Worm (Caenorhabditis elegans) whole organism, young adult: Measurements from ENCODE around the gene E02H4.2.

Experiments used
- B0035.1 ChIP-seq: sonication (generic microtip); optimal IDR thresholded peaks from 2 replicates; lab custom pipeline; 2016; ENCODE audit warnings: missing genetic modification characterization, mild to moderate bottlenecking, missing compliant biosample characterization, missing genotype, missing genetic modification reagents
- F22D6.2 ChIP-seq: sonication (generic microtip); optimal IDR thresholded peaks from 2 replicates; lab custom pipeline; 2016; ENCODE audit warnings: mild to moderate bottlenecking, missing genetic modification characterization, missing compliant biosample characterization
- F33H1.4 ChIP-seq: fragments of 200-800 bp; sonication (Bioruptor generic); IDR thresholded peaks from 2 replicates; pipeline ENCODE4 v1.3.6; 2022; ENCODE audit warnings: missing genetic modification reagents, missing genetic modification characterization, missing compliant biosample characterization
- F39B2.1 ChIP-seq: fragments of 200-800 bp; sonication (Bioruptor generic); IDR thresholded peaks from 2 replicates; pipeline ENCODE4 v1.3.6; 2022; ENCODE audit warnings: missing genetic modification reagents, missing genetic modification characterization, missing compliant biosample characterization
- F52B5.7 ChIP-seq: sonication (generic microtip); optimal IDR thresholded peaks from 2 replicates; lab custom pipeline; 2016; ENCODE audit warnings: mild to moderate bottlenecking, missing genetic modification characterization, missing compliant biosample characterization
- F57A8.1 ChIP-seq: fragments of 200-800 bp; sonication (Bioruptor generic); optimal IDR thresholded peaks from 2 replicates; lab custom pipeline; 2018; ENCODE audit warnings: mild to moderate bottlenecking, missing genetic modification characterization, moderate library complexity, missing compliant biosample characterization
- F57C9.4 ChIP-seq: sonication (generic microtip); optimal IDR thresholded peaks from 2 replicates; lab custom pipeline; 2017; ENCODE audit warnings: mild to moderate bottlenecking, missing genetic modification characterization, missing compliant biosample characterization
- T26A5.8 ChIP-seq: sonication (generic microtip); optimal IDR thresholded peaks from 2 replicates; lab custom pipeline; 2016; ENCODE audit warnings: missing genetic modification characterization, missing compliant biosample characterization
- Y53G8AR.9 ChIP-seq: fragments of 200-800 bp; sonication (Bioruptor generic); conservative IDR thresholded peaks from 2 replicates; pipeline ENCODE4 v1.3.6; 2022; ENCODE audit warnings: missing genetic modification reagents, missing genetic modification characterization, missing compliant biosample characterization
- ZK185.1 ChIP-seq: sonication (generic microtip); optimal IDR thresholded peaks from 2 replicates; lab custom pipeline; 2016; ENCODE audit warnings: mild to moderate bottlenecking, missing genetic modification characterization, missing compliant biosample characterization; ENCODE audit not compliant: poor library complexity, severe bottlenecking
- akir-1 ChIP-seq: fragments of 200-800 bp; sonication (Bioruptor generic); optimal IDR thresholded peaks from 2 replicates; lab custom pipeline; 2018; ENCODE audit warnings: mild to moderate bottlenecking, missing genetic modification characterization, moderate library complexity, missing compliant biosample characterization
- ama-1 ChIP-seq, 3 experiments: fragments of 150-350 bp in 1 of 3; sonication (generic microtip) in 2 of 3; optimal IDR thresholded peaks; 2 replicates each; lab custom pipeline; 2014 to 2018; ENCODE audit warnings: missing biosample characterization in 2 of 3, missing genetic modification characterization in 2 of 3, missing genetic modification reagents in 2 of 3
- aptf-2 ChIP-seq: fragments of 200-800 bp; sonication (Bioruptor generic); conservative IDR thresholded peaks from 2 replicates; pipeline ENCODE4 v1.3.6; 2022; ENCODE audit warnings: missing genetic modification reagents, missing genetic modification characterization, missing compliant biosample characterization
- aptf-3 ChIP-seq: fragments of 200-800 bp; sonication (Bioruptor generic); IDR thresholded peaks from 2 replicates; pipeline ENCODE4 v1.3.6; 2022; ENCODE audit warnings: missing genetic modification characterization, missing compliant biosample characterization
- bed-1 ChIP-seq: fragments of 200-800 bp; sonication (Bioruptor generic); IDR thresholded peaks from 2 replicates; pipeline ENCODE4 v1.3.6; 2022; ENCODE audit warnings: missing genetic modification reagents, missing genetic modification characterization, missing compliant biosample characterization
- ccch-3 ChIP-seq: fragments of 200-800 bp; sonication (Bioruptor generic); optimal IDR thresholded peaks from 2 replicates; lab custom pipeline; 2018; ENCODE audit warnings: mild to moderate bottlenecking, missing genetic modification characterization, missing compliant biosample characterization
- ceh-100 ChIP-seq: fragments of 200-800 bp; sonication (Bioruptor generic); IDR thresholded peaks from 2 replicates; pipeline ENCODE4 v1.3.6; 2022; ENCODE audit warnings: missing genetic modification reagents, missing genetic modification characterization, missing compliant biosample characterization
- ceh-27 ChIP-seq: fragments of 200-800 bp; sonication (Bioruptor generic); optimal IDR thresholded peaks from 2 replicates; lab custom pipeline; 2018; ENCODE audit warnings: mild to moderate bottlenecking, missing genetic modification characterization, moderate library complexity, missing compliant biosample characterization
- egrh-3 ChIP-seq: fragments of 200-800 bp; sonication (Bioruptor generic); IDR thresholded peaks from 2 replicates; pipeline ENCODE4 v1.3.6; 2022; ENCODE audit warnings: missing genetic modification reagents, missing genetic modification characterization, missing compliant biosample characterization
- ets-4 ChIP-seq: fragments of 200-800 bp; sonication (Bioruptor generic); optimal IDR thresholded peaks from 2 replicates; lab custom pipeline; 2018; ENCODE audit warnings: mild to moderate bottlenecking, missing genetic modification characterization, missing compliant biosample characterization
- fkh-3 ChIP-seq: sonication (generic microtip); optimal IDR thresholded peaks from 2 replicates; lab custom pipeline; 2016; ENCODE audit warnings: mild to moderate bottlenecking, missing genetic modification characterization, missing compliant biosample characterization
- hmg-20 ChIP-seq: fragments of 200-800 bp; sonication (Bioruptor generic); IDR thresholded peaks from 2 replicates; pipeline ENCODE4 v1.3.6; 2022; ENCODE audit warnings: missing genetic modification reagents, missing genetic modification characterization, missing compliant biosample characterization
- hrde-1 ChIP-seq: sonication (generic microtip); optimal IDR thresholded peaks from 2 replicates; lab custom pipeline; 2016; ENCODE audit warnings: missing genetic modification characterization, mild to moderate bottlenecking, missing compliant biosample characterization, moderate library complexity, missing genotype, missing genetic modification reagents, borderline replicate concordance
- lin-26 ChIP-seq: fragments of 200-800 bp; sonication (Bioruptor generic); IDR thresholded peaks from 2 replicates; pipeline ENCODE4 v1.3.6; 2022; ENCODE audit warnings: missing genetic modification reagents, missing genetic modification characterization, missing compliant biosample characterization
- lin-35 ChIP-seq, 3 experiments: fragments of 150-350 bp in 2 of 3; sonication (generic microtip) in 1 of 3; optimal IDR thresholded peaks; 2 replicates each; lab custom pipeline; 2014 to 2018; ENCODE audit warnings: missing biosample characterization in 3 of 3, missing genetic modification characterization in 3 of 3, missing genetic modification reagents in 3 of 3
- madf-8 ChIP-seq: fragments of 200-800 bp; sonication (Bioruptor generic); conservative IDR thresholded peaks from 2 replicates; pipeline ENCODE4 v1.3.6; 2022; ENCODE audit warnings: missing genetic modification reagents, missing genetic modification characterization, missing compliant biosample characterization
- mcd-1 ChIP-seq: fragments of 200-800 bp; sonication (Bioruptor generic); IDR thresholded peaks from 2 replicates; pipeline ENCODE4 v1.3.6; 2022; ENCODE audit warnings: missing genetic modification reagents, missing genetic modification characterization, missing compliant biosample characterization
- mel-28 ChIP-seq: sonication (generic microtip); optimal IDR thresholded peaks from 2 replicates; lab custom pipeline; 2016; ENCODE audit warnings: borderline replicate concordance, mild to moderate bottlenecking, missing genetic modification characterization, missing compliant biosample characterization
- mxl-1 ChIP-seq: sonication (generic microtip); optimal IDR thresholded peaks from 2 replicates; lab custom pipeline; 2016; ENCODE audit warnings: missing genetic modification characterization, missing compliant biosample characterization
- nhr-80 ChIP-seq: sonication (generic microtip); optimal IDR thresholded peaks from 2 replicates; lab custom pipeline; 2016; ENCODE audit warnings: missing genetic modification characterization, missing compliant biosample characterization
- nhr-90 ChIP-seq: sonication (generic microtip); optimal IDR thresholded peaks from 2 replicates; lab custom pipeline; 2016; ENCODE audit warnings: missing genotype, mild to moderate bottlenecking, missing genetic modification characterization, missing compliant biosample characterization
- pbrm-1 ChIP-seq: fragments of 200-800 bp; sonication (Bioruptor generic); IDR thresholded peaks from 2 replicates; pipeline ENCODE4 v1.3.6; 2022; ENCODE audit warnings: missing genetic modification reagents, missing genetic modification characterization, missing compliant biosample characterization
- rcor-1 ChIP-seq: fragments of 200-800 bp; sonication (Bioruptor generic); IDR thresholded peaks from 2 replicates; pipeline ENCODE4 v1.3.6; 2022; ENCODE audit warnings: missing genetic modification reagents, missing genetic modification characterization, missing compliant biosample characterization
- rec-8 ChIP-seq, 2 experiments: sonication (generic microtip); optimal IDR thresholded peaks; 2 replicates each; lab custom pipeline; 2016; ENCODE audit warnings: mild to moderate bottlenecking in 2 of 2, missing genetic modification characterization in 2 of 2, missing genetic modification reagents in 2 of 2, missing genotype in 2 of 2, missing biosample characterization in 1 of 2, missing compliant biosample characterization in 1 of 2, moderate library complexity in 1 of 2
- repo-1 ChIP-seq: sonication (generic microtip); optimal IDR thresholded peaks from 2 replicates; lab custom pipeline; 2017; ENCODE audit warnings: mild to moderate bottlenecking, missing genetic modification characterization, missing compliant biosample characterization
- sdz-38 ChIP-seq: sonication (generic microtip); optimal IDR thresholded peaks from 2 replicates; lab custom pipeline; 2016; ENCODE audit warnings: missing genotype, missing genetic modification characterization, missing compliant biosample characterization
- snpc-1.3 ChIP-seq: sonication (generic microtip); optimal IDR thresholded peaks from 2 replicates; lab custom pipeline; 2017; ENCODE audit warnings: missing genetic modification characterization, mild to moderate bottlenecking, missing compliant biosample characterization, antibody characterized with exemption, moderate library complexity, missing genotype, missing genetic modification reagents; ENCODE audit not compliant: insufficient read depth
- xnd-1 ChIP-seq: sonication (generic microtip); optimal IDR thresholded peaks from 2 replicates; lab custom pipeline; 2016; ENCODE audit warnings: missing genotype, missing genetic modification reagents, missing genetic modification characterization, missing compliant biosample characterization
- ztf-26 ChIP-seq: sonication (generic microtip); optimal IDR thresholded peaks from 2 replicates; lab custom pipeline; 2017; ENCODE audit warnings: missing genetic modification characterization, missing compliant biosample characterization

E02H4.2 gene

DNA sequence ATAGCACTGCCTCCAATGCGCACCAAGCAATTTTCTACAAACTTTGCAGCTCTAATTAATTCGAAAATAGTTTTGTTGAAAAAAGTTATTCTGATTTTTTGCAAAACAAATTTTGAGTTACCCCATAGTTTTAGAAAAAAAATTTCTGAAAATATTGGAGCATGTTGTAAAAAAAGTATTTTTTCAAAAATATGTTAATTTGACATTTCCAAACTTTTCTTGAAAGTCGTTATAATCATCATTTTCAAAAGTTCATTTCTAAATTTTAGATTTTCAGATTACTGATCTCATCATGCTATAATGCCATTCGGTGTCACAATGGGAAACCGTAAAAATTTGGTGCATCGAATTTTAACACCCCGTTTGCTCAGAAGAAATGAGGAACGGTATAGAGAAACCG is 13.6 kb downstream of the E02H4.2 start, which contains the start of gene del-1:
Gene del-1, plus strand, starts transcription at position 301 of the 400 bp plus-strand sequence.
- no peak for TF ChIP-seq ets-4 (GFP tag; lab: Kevin White, UChicago)
- TF ChIP-seq mel-28 (tag; lab: Kevin White, UChicago): no peak
- TF ChIP-seq F22D6.2: no peak
- TF ChIP-seq B0035.1: no peak
- no peak for TF ChIP-seq hrde-1 (tag; lab: Kevin White, UChicago)
- TF ChIP-seq F33H1.4 (GFP tag; lab: Robert Waterston, UW): no peak
- TF ChIP-seq akir-1: no peak
- no peak for TF ChIP-seq snpc-1.3 (tag; lab: Kevin White, UChicago)
- no peak for TF ChIP-seq ceh-27 (GFP tag; lab: Kevin White, UChicago)
- TF ChIP-seq lin-26: no peak
- TF ChIP-seq ama-1 (optimal IDR thresholded peaks at IDR 0.05; lab: Kevin White, UChicago): no peak
- TF ChIP-seq ama-1 (GFP tag; optimal IDR thresholded peaks at IDR 0.05; lab: Kevin White, UChicago): no peak
- no peak for TF ChIP-seq rcor-1 (GFP tag; lab: Robert Waterston, UW)
- no peak for TF ChIP-seq F39B2.1 (GFP tag; lab: Robert Waterston, UW)
- no peak for TF ChIP-seq F57A8.1 (GFP tag; lab: Kevin White, UChicago)
- no peak for TF ChIP-seq aptf-2 (GFP tag; lab: Robert Waterston, UW)
- no peak for TF ChIP-seq sdz-38 (tag; lab: Kevin White, UChicago)

DNA sequence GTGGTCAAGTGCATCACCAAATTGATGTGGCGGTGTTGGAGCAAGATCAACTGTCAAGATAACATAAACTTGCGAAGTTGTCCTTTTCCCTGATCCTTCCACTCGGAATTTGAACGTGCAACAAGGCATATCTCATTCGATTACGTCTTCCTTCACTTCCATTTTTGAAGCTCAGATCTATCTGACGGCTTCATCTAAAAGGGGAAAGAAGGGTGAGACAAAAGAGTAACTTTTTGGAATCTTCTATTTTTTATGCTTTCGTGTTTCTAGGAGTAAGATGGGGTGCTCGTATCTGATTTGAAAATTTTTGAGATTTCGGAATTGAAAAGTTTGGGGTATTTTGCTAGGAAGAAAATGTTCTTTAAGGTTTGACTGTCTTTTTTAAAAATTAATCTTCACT is 14.3 kb downstream of the E02H4.2 start:
- TF ChIP-seq sdz-38 (tag; lab: Kevin White, UChicago) (no peak), F52B5.7 (tag; lab: Kevin White, UChicago) (no peak), nhr-80 (no peak), snpc-1.3 (tag; lab: Kevin White, UChicago) (no peak), ceh-100 (GFP tag; lab: Robert Waterston, UW) (no peak), xnd-1 (tag; lab: Kevin White, UChicago) (no peak), nhr-90 (tag; lab: Kevin White, UChicago) (no peak), T26A5.8 (tag; lab: Kevin White, UChicago) (no peak), B0035.1 (no peak)
- TF ChIP-seq, all 124 proteins: peak for 0

DNA sequence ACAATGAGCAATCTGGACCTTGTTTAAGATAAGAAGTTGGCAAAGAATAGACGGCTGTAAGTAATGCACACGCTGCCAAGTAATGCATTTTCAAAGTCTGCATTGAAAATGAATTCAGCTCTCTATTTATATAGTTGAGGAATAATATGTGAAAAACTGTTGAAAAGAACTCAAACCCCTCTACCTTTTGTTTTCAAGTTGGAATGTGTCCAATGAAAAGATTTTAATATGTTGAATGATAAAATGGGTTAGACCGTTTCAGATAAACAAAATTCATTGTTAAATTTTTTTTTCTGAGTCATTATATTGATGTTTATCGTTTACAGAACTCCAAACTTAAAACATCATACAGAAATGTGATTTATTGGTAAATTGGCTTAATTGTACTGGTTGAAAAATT is 18.0 kb downstream of the E02H4.2 start, which contains the start of gene E02H4.8:
Gene E02H4.8, minus strand, starts transcription at position 101 of the 400 bp plus-strand sequence.
- TF ChIP-seq rec-8 (tag; optimal IDR thresholded peaks at IDR 0.05; lab: Kevin White, UChicago) (no peak), bed-1 (GFP tag; lab: Robert Waterston, UW) (no peak), egrh-3 (GFP tag; lab: Robert Waterston, UW) (no peak), mxl-1 (no peak), fkh-3 (tag; lab: Kevin White, UChicago) (no peak), F52B5.7 (tag; lab: Kevin White, UChicago) (no peak), lin-26 (no peak), mcd-1 (no peak), F57C9.4 (tag; lab: Kevin White, UChicago) (no peak), Y53G8AR.9 (no peak), pbrm-1 (GFP tag; lab: Robert Waterston, UW) (no peak), madf-8 (no peak), ZK185.1 (tag; lab: Kevin White, UChicago) (no peak), F22D6.2 (no peak)

DNA sequence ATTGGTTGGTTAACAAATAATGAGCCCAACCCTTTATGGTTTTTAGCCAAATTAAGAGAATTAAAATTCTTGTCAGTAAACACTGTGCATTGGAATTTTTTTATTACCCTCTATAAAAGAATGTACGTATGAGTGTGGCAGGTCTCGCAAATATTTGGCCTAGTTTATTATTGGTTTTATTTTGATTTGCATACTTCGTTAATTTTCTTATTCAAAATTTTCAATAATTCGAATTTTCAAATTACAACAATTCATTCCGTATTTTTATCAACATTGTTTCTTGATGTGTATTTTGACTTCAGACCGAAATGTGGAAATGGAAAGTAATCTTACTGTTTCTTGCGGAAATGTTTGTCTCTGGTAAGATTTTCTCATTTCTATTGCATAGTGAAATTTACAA is 23.8 kb downstream of the E02H4.2 start, which contains the start of gene E02H4.4:
Gene E02H4.4, plus strand, starts transcription at position 301 of the 400 bp plus-strand sequence.
- TF ChIP-seq F57A8.1 (GFP tag; lab: Kevin White, UChicago) (no peak), lin-35 (GFP tag; optimal IDR thresholded peaks at IDR 0.05; lab: Kevin White, UChicago) (no peak), aptf-3 (GFP tag; lab: Robert Waterston, UW) (no peak), repo-1 (tag; lab: Kevin White, UChicago) (no peak), ets-4 (GFP tag; lab: Kevin White, UChicago) (no peak), ztf-26 (tag; lab: Kevin White, UChicago) (no peak), ccch-3 (no peak), T26A5.8 (tag; lab: Kevin White, UChicago) (no peak), hmg-20 (GFP tag; lab: Robert Waterston, UW) (no peak)
